Worm (Caenorhabditis elegans): Measurements from ENCODE around the gene F15G9.5.

The F15G9.5 gene

ce11 chrX:9719070-9719469, 18.6 kb downstream of the F15G9.5 start:
- TF ChIP-seq hlh-17 (GFP tag; optimal IDR thresholded peaks at IDR 0.05; ENCODE audit: borderline replicate concordance) (no peak), nhr-71 (tag; optimal IDR thresholded peaks at IDR 0.05) (no peak), fkh-4 (tag; optimal IDR thresholded peaks at IDR 0.05; ENCODE audit: borderline replicate concordance) (peak; percentile 77), dsc-1 (tag; optimal IDR thresholded peaks at IDR 0.05) (peak; percentile 96)

- no peak for TF ChIP-seq ces-1 (GFP tag; optimal IDR thresholded peaks at IDR 0.05)
- TF ChIP-seq nhr-71 (tag; optimal IDR thresholded peaks at IDR 0.05), result no peak
- TF ChIP-seq vab-15 (tag; optimal IDR thresholded peaks at IDR 0.05), result no peak
- no peak for TF ChIP-seq snpc-4 (tag; optimal IDR thresholded peaks at IDR 0.05)
- no peak for TF ChIP-seq fkh-8 (tag; optimal IDR thresholded peaks at IDR 0.05)
- no peak for TF ChIP-seq efl-1 (optimal IDR thresholded peaks at IDR 0.05)
- TF ChIP-seq efl-1 (GFP tag; optimal IDR thresholded peaks at IDR 0.05 in 1 of 2), result no peak
- no peak for TF ChIP-seq pag-3 (tag; optimal IDR thresholded peaks at IDR 0.05; ENCODE audit: borderline replicate concordance, insufficient read depth)
- no peak for TF ChIP-seq hpl-2 (GFP tag; optimal IDR thresholded peaks at IDR 0.05)
- no peak for TF ChIP-seq unc-130 (tag; optimal IDR thresholded peaks at IDR 0.05)
- no peak for TF ChIP-seq irx-1 (tag; optimal IDR thresholded peaks at IDR 0.05)
- no peak for TF ChIP-seq mep-1 (tag; optimal IDR thresholded peaks at IDR 0.05)
- TF ChIP-seq lsy-2 (tag; optimal IDR thresholded peaks at IDR 0.05), result no peak
- TF ChIP-seq nhr-12 (tag; optimal IDR thresholded peaks at IDR 0.05), result no peak
- no peak for TF ChIP-seq nhr-85 (tag)
Observed at ce11 chrX:9717265-9717664, 20.4 kb downstream of the F15G9.5 start, which contains the start of gene him-4. TSS of gene him-4 (plus strand) at chrX:9717565.

- TF ChIP-seq ceh-82 (tag; optimal IDR thresholded peaks at IDR 0.05), result no peak
- TF ChIP-seq unc-62 (GFP tag; optimal IDR thresholded peaks at IDR 0.05), result no peak
- no peak for TF ChIP-seq ceh-63 (GFP tag; optimal IDR thresholded peaks at IDR 0.05)
- TF ChIP-seq lin-35 (GFP tag; optimal IDR thresholded peaks at IDR 0.05), result no peak
- TF ChIP-seq vab-15 (tag; optimal IDR thresholded peaks at IDR 0.05), result no peak
- TF ChIP-seq unc-30 (tag; optimal IDR thresholded peaks at IDR 0.05), result no peak
- no peak for TF ChIP-seq lin-15B (tag; optimal IDR thresholded peaks at IDR 0.05)
- TF ChIP-seq nhr-12 (tag; optimal IDR thresholded peaks at IDR 0.05), result no peak
- no peak for TF ChIP-seq ztf-4 (tag; optimal IDR thresholded peaks at IDR 0.05)
- TF ChIP-seq nhr-77 (tag; optimal IDR thresholded peaks at IDR 0.05), result no peak
- TF ChIP-seq sup-37 (GFP tag; optimal IDR thresholded peaks at IDR 0.05), result no peak
- no peak for TF ChIP-seq ceh-88 (GFP tag; IDR thresholded peaks at IDR 0.05)
- TF ChIP-seq skn-1 (tag; optimal IDR thresholded peaks at IDR 0.05), result no peak
- TF ChIP-seq lir-3 (tag; optimal IDR thresholded peaks at IDR 0.05; ENCODE audit: poor library complexity), result no peak
- TF ChIP-seq rnt-1 (tag; optimal IDR thresholded peaks at IDR 0.05), result no peak
Observed at ce11 chrX:9713613-9714012, 24.1 kb downstream of the F15G9.5 start, which contains the start of gene F15G9.2. TSS of gene F15G9.2 (minus strand) at chrX:9713713.

ce11 chrX:9709462-9709861, 28.2 kb downstream of the F15G9.5 start, which contains the start of gene F15G9.6:
TSS of gene F15G9.6 (plus strand) at chrX:9709762.
- TF ChIP-seq ztf-4 (tag; optimal IDR thresholded peaks at IDR 0.05) (no peak), mab-9 (GFP tag; IDR thresholded peaks at IDR 0.05) (no peak), snu-23 (GFP tag; optimal IDR thresholded peaks at IDR 0.05) (no peak), nhr-85 (tag) (no peak), unc-98 (GFP tag; IDR thresholded peaks at IDR 0.05) (no peak), unc-62 (GFP tag; optimal IDR thresholded peaks at IDR 0.05) (no peak), skn-1 (tag; optimal IDR thresholded peaks at IDR 0.05) (no peak), elt-3 (tag; optimal IDR thresholded peaks at IDR 0.05) (no peak), ceh-90 (tag; optimal IDR thresholded peaks at IDR 0.05) (no peak), sptf-1 (tag; optimal IDR thresholded peaks at IDR 0.05) (no peak)

Data from whole organism, L1 larva.